Worm (Caenorhabditis elegans) whole organism, midembryonic: ENCODE data around the gene K10D11.3.

Source experiments
- T22C8.4 ChIP-seq: fragments of 200-800 bp; sonication (Bioruptor generic); IDR thresholded peaks from 2 replicates; pipeline ENCODE4 v1.3.6; 2022; ENCODE audit warnings: missing genetic modification characterization, missing compliant biosample characterization
- cog-1 ChIP-seq: sonication (generic microtip); optimal IDR thresholded peaks from 2 replicates; lab custom pipeline; 2016; ENCODE audit warnings: missing genetic modification characterization, missing compliant biosample characterization
- flt-1 ChIP-seq: fragments of 200-800 bp; sonication (Bioruptor generic); IDR thresholded peaks from 2 replicates; pipeline ENCODE4 v1.3.6; 2022; ENCODE audit warnings: missing genetic modification characterization, missing compliant biosample characterization
- klf-2 ChIP-seq: fragments of 200-800 bp; sonication (Bioruptor generic); conservative IDR thresholded peaks from 2 replicates; pipeline ENCODE4 v1.3.6; 2022; ENCODE audit warnings: missing genetic modification reagents, missing genetic modification characterization, missing compliant biosample characterization
- med-1 ChIP-seq: sonication (generic microtip); optimal IDR thresholded peaks from 2 replicates; lab custom pipeline; 2017; ENCODE audit warnings: missing genetic modification characterization, mild to moderate bottlenecking, missing compliant biosample characterization, antibody characterized with exemption, missing genetic modification reagents; ENCODE audit not compliant: insufficient read depth
- ref-1 ChIP-seq: fragments of 200-800 bp; sonication (Bioruptor generic); conservative IDR thresholded peaks from 2 replicates; pipeline ENCODE4 v1.3.6; 2022; ENCODE audit warnings: missing genetic modification reagents, missing genetic modification characterization, missing compliant biosample characterization
- tab-1 ChIP-seq: fragments of 200-800 bp; sonication (Bioruptor generic); IDR thresholded peaks from 2 replicates; pipeline ENCODE4 v1.3.6; 2022; ENCODE audit warnings: missing genetic modification characterization, missing compliant biosample characterization
- ztf-23 ChIP-seq: fragments of 200-800 bp; sonication (Bioruptor generic); IDR thresholded peaks from 2 replicates; pipeline ENCODE4 v1.3.6; 2022; ENCODE audit warnings: missing genetic modification reagents, missing genetic modification characterization, missing compliant biosample characterization
- ztf-29 ChIP-seq: fragments of 200-800 bp; sonication (Bioruptor generic); IDR thresholded peaks from 2 replicates; pipeline ENCODE4 v1.3.6; 2022; ENCODE audit warnings: missing genetic modification reagents, missing genetic modification characterization, missing compliant biosample characterization

DNA sequence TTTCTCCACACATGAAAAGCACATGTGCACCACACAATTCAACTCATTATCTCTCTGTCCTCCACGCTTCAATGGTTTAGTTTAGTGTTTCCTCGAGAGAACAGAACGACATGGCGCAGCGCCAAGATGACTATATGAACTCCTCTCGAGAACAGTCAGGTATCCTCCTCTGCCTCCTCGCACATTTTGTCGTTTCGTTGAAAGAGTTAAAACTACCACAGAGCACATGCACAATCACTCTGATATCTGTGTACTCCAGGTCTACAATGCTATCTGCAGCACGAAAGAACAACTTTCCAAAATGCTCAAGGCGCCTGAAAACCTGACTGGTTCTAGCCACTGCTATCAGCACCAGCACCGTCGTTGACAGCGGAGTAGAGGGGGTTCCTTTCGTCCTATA is 40.8 kb upstream of the K10D11.3 start:
- TF ChIP-seq med-1 (GFP tag; lab: Kevin White, UChicago) (no peak), ztf-29 (GFP tag; lab: Robert Waterston, UW) (no peak), cog-1 (tag; lab: Kevin White, UChicago) (no peak), tab-1 (no peak), klf-2 (GFP tag; lab: Robert Waterston, UW) (no peak), ref-1 (no peak), flt-1 (no peak), ztf-23 (no peak), T22C8.4 (GFP tag; lab: Robert Waterston, UW) (no peak)
